Fruit fly (Drosophila melanogaster) whole organism, embryonic: ENCODE results near the gene fwe.

Source experiments
- Adf1 ChIP-seq: fragments of 200-800 bp; sonication (Bioruptor generic); IDR thresholded peaks from 2 replicates; pipeline ENCODE4 v1.3.6; 2022; ENCODE audit warnings: missing biosample characterization, missing genetic modification characterization
- CG10267 ChIP-seq: fragments of 200-800 bp; sonication (Bioruptor generic); optimal IDR thresholded peaks from 2 replicates; lab custom pipeline; 2018; ENCODE audit warnings: missing biosample characterization, mild to moderate bottlenecking, missing genetic modification characterization, moderate library complexity
- CG10959 ChIP-seq: fragments of 200-800 bp; sonication (Bioruptor generic); IDR thresholded peaks from 2 replicates; pipeline ENCODE4 v1.3.6; 2022; ENCODE audit warnings: missing biosample characterization, missing genetic modification characterization
- CG11695 ChIP-seq: fragments of 200-800 bp; sonication (Bioruptor generic); IDR thresholded peaks from 3 replicates; pipeline ENCODE4 v1.3.6; 2022; ENCODE audit warnings: missing biosample characterization, missing genetic modification characterization
- CG13775 ChIP-seq: fragments of 200-800 bp; sonication (Bioruptor generic); optimal IDR thresholded peaks from 3 replicates; lab custom pipeline; 2017; ENCODE audit warnings: missing biosample characterization, mild to moderate bottlenecking, missing genetic modification characterization
- CG14710 ChIP-seq: fragments of 200-800 bp; sonication (Bioruptor generic); optimal IDR thresholded peaks from 3 replicates; lab custom pipeline; 2019; ENCODE audit warnings: missing biosample characterization, mild to moderate bottlenecking, missing genetic modification characterization, moderate library complexity
- CG15601 ChIP-seq: fragments of 200-800 bp; sonication (Bioruptor generic); optimal IDR thresholded peaks from 3 replicates; lab custom pipeline; 2019; ENCODE audit warnings: missing biosample characterization, mild to moderate bottlenecking, missing genetic modification characterization, moderate library complexity
- CG15696 ChIP-seq: fragments of 200-800 bp; sonication (Bioruptor generic); optimal IDR thresholded peaks from 2 replicates; lab custom pipeline; 2019; ENCODE audit warnings: missing biosample characterization, mild to moderate bottlenecking, missing genetic modification characterization, moderate library complexity
- CG1647 ChIP-seq: fragments of 200-800 bp; sonication (Bioruptor generic); optimal IDR thresholded peaks from 3 replicates; lab custom pipeline; 2016; ENCODE audit warnings: missing biosample characterization, missing genetic modification characterization
- CG16779 ChIP-seq: fragments of 200-800 bp; sonication (Bioruptor generic); IDR thresholded peaks from 2 replicates; pipeline ENCODE4 v1.3.6; 2022; ENCODE audit warnings: missing biosample characterization, missing genetic modification characterization
- CG17328 ChIP-seq: fragments of 200-800 bp; sonication (Bioruptor generic); IDR thresholded peaks from 2 replicates; pipeline ENCODE4 v1.3.6; 2022; ENCODE audit warnings: missing biosample characterization, missing genetic modification characterization
- CG17568 ChIP-seq: fragments of 200-800 bp; sonication (Bioruptor generic); optimal IDR thresholded peaks from 2 replicates; lab custom pipeline; 2018; ENCODE audit warnings: missing biosample characterization, mild to moderate bottlenecking, missing genetic modification characterization, moderate library complexity
- CG18262 ChIP-seq: fragments of 200-800 bp; optimal IDR thresholded peaks from 3 replicates; lab custom pipeline; 2019; ENCODE audit warnings: missing biosample characterization, mild to moderate bottlenecking, missing genetic modification characterization, moderate library complexity
- CG2678 ChIP-seq: fragments of 200-800 bp; sonication (Bioruptor generic); optimal IDR thresholded peaks from 3 replicates; lab custom pipeline; 2019; ENCODE audit warnings: missing biosample characterization, mild to moderate bottlenecking, missing genetic modification characterization, moderate library complexity
- CG30403 ChIP-seq: fragments of 200-800 bp; sonication (Bioruptor generic); optimal IDR thresholded peaks from 3 replicates; lab custom pipeline; 2016; ENCODE audit warnings: missing biosample characterization, missing genetic modification characterization
- CG31441 ChIP-seq: fragments of 200-800 bp; sonication (Bioruptor generic); IDR thresholded peaks from 2 replicates; pipeline ENCODE4 v1.3.6; 2022; ENCODE audit warnings: missing biosample characterization, missing genetic modification characterization
- CG3995 ChIP-seq: fragments of 200-800 bp; sonication (Bioruptor generic); optimal IDR thresholded peaks from 3 replicates; lab custom pipeline; 2016; ENCODE audit warnings: missing biosample characterization, missing genetic modification characterization
- CG6683 ChIP-seq: fragments of 200-800 bp; sonication (Bioruptor generic); optimal IDR thresholded peaks from 2 replicates; lab custom pipeline; 2017; ENCODE audit warnings: missing biosample characterization, mild to moderate bottlenecking, missing genetic modification characterization, missing genetic modification reagents
- CG6813 ChIP-seq: fragments of 200-800 bp; sonication (Bioruptor generic); optimal IDR thresholded peaks from 2 replicates; lab custom pipeline; 2017; ENCODE audit warnings: missing biosample characterization, missing genetic modification characterization, mild to moderate bottlenecking, moderate library complexity, missing genetic modification reagents
- CG8089 ChIP-seq: fragments of 200-800 bp; sonication (Bioruptor generic); optimal IDR thresholded peaks from 3 replicates; lab custom pipeline; 2016; ENCODE audit warnings: missing biosample characterization, missing genetic modification characterization
- D ChIP-seq, 2 experiments: fragments of 200-800 bp in 1 of 2; fragments of >200 bp in 1 of 2; sonication (Bioruptor generic) in 1 of 2; optimal IDR thresholded peaks; 2 replicates in 1 of 2; 3 replicates in 1 of 2; lab custom pipeline; 2017; ENCODE audit warnings: mild to moderate bottlenecking in 1 of 2, missing biosample characterization in 1 of 2, missing genetic modification characterization in 1 of 2, missing genetic modification reagents in 1 of 2
- E2f1 ChIP-seq: fragments of 200-800 bp; sonication (Bioruptor generic); IDR thresholded peaks from 2 replicates; pipeline ENCODE4 v1.3.6; 2022; ENCODE audit warnings: missing biosample characterization, missing genetic modification characterization
- ERR ChIP-seq: fragments of 200-800 bp; sonication (Bioruptor generic); optimal IDR thresholded peaks from 2 replicates; lab custom pipeline; 2016; ENCODE audit warnings: missing biosample characterization, missing genetic modification characterization
- Gsc ChIP-seq: fragments of 200-800 bp; sonication (Bioruptor generic); IDR thresholded peaks from 2 replicates; pipeline ENCODE4 v1.3.6; 2022; ENCODE audit warnings: missing biosample characterization, missing genetic modification characterization
- HLHmδ ChIP-seq: fragments of 200-800 bp; sonication (Bioruptor generic); optimal IDR thresholded peaks from 2 replicates; lab custom pipeline; 2018; ENCODE audit warnings: missing biosample characterization, mild to moderate bottlenecking, missing genetic modification characterization, moderate library complexity
- Hmr ChIP-seq: fragments of 200-800 bp; sonication (Bioruptor generic); optimal IDR thresholded peaks from 3 replicates; lab custom pipeline; 2017; ENCODE audit warnings: mild to moderate bottlenecking, missing biosample characterization, missing genetic modification reagents, missing genetic modification characterization
- Hr3 ChIP-seq: fragments of 200-800 bp; sonication (Bioruptor generic); optimal IDR thresholded peaks from 3 replicates; lab custom pipeline; 2016; ENCODE audit warnings: missing biosample characterization, missing genetic modification characterization
- Hr51 ChIP-seq, 2 experiments: fragments of 200-800 bp; sonication (Bioruptor generic); optimal IDR thresholded peaks; 2 replicates in 1 of 2; 3 replicates in 1 of 2; lab custom pipeline; 2016 to 2018; ENCODE audit warnings: missing biosample characterization in 2 of 2, missing genetic modification characterization in 2 of 2, mild to moderate bottlenecking in 1 of 2, moderate library complexity in 1 of 2
- MESR4 ChIP-seq: fragments of 200-800 bp; sonication (Bioruptor generic); optimal IDR thresholded peaks from 2 replicates; lab custom pipeline; 2018; ENCODE audit warnings: missing biosample characterization, mild to moderate bottlenecking, missing genetic modification characterization, moderate library complexity
- Ssrp ChIP-seq: fragments of 200-800 bp; sonication (Bioruptor generic); optimal IDR thresholded peaks from 2 replicates; lab custom pipeline; 2018; ENCODE audit warnings: missing biosample characterization, mild to moderate bottlenecking, missing genetic modification characterization, moderate library complexity
- Usf ChIP-seq: fragments of 200-800 bp; sonication (Bioruptor generic); optimal IDR thresholded peaks from 2 replicates; lab custom pipeline; 2017; ENCODE audit warnings: missing genotype, missing biosample characterization, missing genetic modification characterization
- Xbp1 ChIP-seq: fragments of 200-800 bp; sonication (Bioruptor generic); optimal IDR thresholded peaks from 3 replicates; lab custom pipeline; 2016; ENCODE audit warnings: missing biosample characterization, mild to moderate bottlenecking, missing genetic modification characterization
- Xrp1 ChIP-seq: fragments of 200-800 bp; sonication (Bioruptor generic); IDR thresholded peaks from 2 replicates; pipeline ENCODE4 v1.3.6; 2022; ENCODE audit warnings: missing biosample characterization, missing genetic modification characterization
- ap ChIP-seq: fragments of 200-800 bp; sonication (Bioruptor generic); IDR thresholded peaks from 2 replicates; pipeline ENCODE4 v1.3.6; 2022; ENCODE audit warnings: missing biosample characterization, missing genetic modification characterization
- br ChIP-seq: fragments of >200 bp; optimal IDR thresholded peaks from 2 replicates; lab custom pipeline; 2017
- cato ChIP-seq: fragments of 200-800 bp; sonication (Bioruptor generic); optimal IDR thresholded peaks from 2 replicates; lab custom pipeline; 2016; ENCODE audit warnings: missing biosample characterization, missing genetic modification characterization, borderline replicate concordance
- corto ChIP-seq: fragments of 200-800 bp; sonication (Bioruptor generic); optimal IDR thresholded peaks from 2 replicates; lab custom pipeline; 2016; ENCODE audit warnings: missing biosample characterization, mild to moderate bottlenecking, missing genetic modification characterization, moderate library complexity
- dmrt99B ChIP-seq: fragments of 200-800 bp; sonication (Bioruptor generic); optimal IDR thresholded peaks from 2 replicates; lab custom pipeline; 2018; ENCODE audit warnings: missing biosample characterization, mild to moderate bottlenecking, missing genetic modification characterization, moderate library complexity
- esg ChIP-seq: fragments of 200-800 bp; sonication (Bioruptor generic); conservative IDR thresholded peaks from 2 replicates; pipeline ENCODE4 v1.3.6; 2022; ENCODE audit warnings: missing biosample characterization, missing genetic modification characterization
- eve ChIP-seq, 2 experiments: fragments of >200 bp; optimal IDR thresholded peaks; 2 replicates each; lab custom pipeline; 2017; ENCODE audit warnings: missing biosample characterization in 2 of 2, missing genetic modification characterization in 2 of 2
- fd96Cb ChIP-seq: fragments of 200-800 bp; sonication (Bioruptor generic); optimal IDR thresholded peaks from 2 replicates; lab custom pipeline; 2018; ENCODE audit warnings: missing biosample characterization, mild to moderate bottlenecking, missing genetic modification characterization, moderate library complexity
- jing ChIP-seq: fragments of 200-800 bp; sonication (Bioruptor generic); optimal IDR thresholded peaks from 2 replicates; lab custom pipeline; 2018; ENCODE audit warnings: missing biosample characterization, mild to moderate bottlenecking, missing genetic modification characterization
- lmd ChIP-seq: fragments of 200-800 bp; sonication (Bioruptor generic); IDR thresholded peaks from 2 replicates; pipeline ENCODE4 v1.3.6; 2022; ENCODE audit warnings: missing biosample characterization, missing genetic modification characterization
- mld ChIP-seq: fragments of 200-800 bp; sonication (Bioruptor generic); IDR thresholded peaks from 3 replicates; pipeline ENCODE4 v1.3.6; 2022; ENCODE audit warnings: missing biosample characterization, missing genetic modification characterization; ENCODE audit not compliant: partially characterized antibody
- ranshi ChIP-seq: fragments of 200-800 bp; sonication (Bioruptor generic); IDR thresholded peaks from 2 replicates; pipeline ENCODE4 v1.3.6; 2022; ENCODE audit warnings: missing biosample characterization, missing genetic modification characterization
- sens ChIP-seq: fragments of 200-800 bp; sonication (Bioruptor generic); peaks from one replicate; lab custom pipeline; 2016; ENCODE audit warnings: missing biosample characterization, missing genetic modification characterization
- slbo ChIP-seq: fragments of 200-800 bp; sonication (Bioruptor generic); IDR thresholded peaks from 2 replicates; pipeline ENCODE4 v1.3.6; 2022; ENCODE audit warnings: missing biosample characterization, missing genetic modification characterization
- so ChIP-seq: fragments of 200-800 bp; sonication (Bioruptor generic); IDR thresholded peaks from 3 replicates; pipeline ENCODE4 v1.3.6; 2022; ENCODE audit warnings: missing biosample characterization, missing genetic modification characterization
- tio ChIP-seq: fragments of 200-800 bp; sonication (Bioruptor generic); optimal IDR thresholded peaks from 2 replicates; lab custom pipeline; 2017; ENCODE audit warnings: missing biosample characterization, missing genetic modification characterization, inconsistent platforms
- zen ChIP-seq: fragments of 200-800 bp; sonication (Bioruptor generic); optimal IDR thresholded peaks from 3 replicates; lab custom pipeline; 2018; ENCODE audit warnings: missing biosample characterization, mild to moderate bottlenecking, missing genetic modification characterization, moderate library complexity

fwe gene

DNA sequence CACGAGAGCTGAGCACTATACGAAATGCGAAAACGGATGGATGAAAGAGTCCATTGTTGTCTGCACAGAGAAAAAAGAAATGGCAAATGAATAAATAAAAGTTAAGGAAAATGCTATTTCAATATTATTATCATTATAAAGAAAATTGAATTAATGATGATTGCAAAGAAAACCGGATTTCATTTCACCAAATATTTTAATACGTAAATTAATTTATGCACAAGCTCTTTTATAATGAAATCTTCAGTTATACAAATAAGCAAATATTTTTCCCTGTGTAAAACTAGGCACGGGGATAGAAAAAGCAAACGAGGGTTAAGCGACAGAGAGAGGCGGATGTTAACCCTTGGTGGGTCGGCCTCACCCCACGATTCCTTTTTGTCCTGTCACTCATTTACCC lies 28.8 kb downstream of the fwe start (continued):
- 0 out of 2 replicates have a peak, but pooled peaks have one; percentile 16 for TF ChIP-seq ranshi
- TF ChIP-seq CG17568 (GFP tag; lab: Kevin White, UChicago) = no peak
- TF ChIP-seq CG6813 (GFP tag; lab: Kevin White, UChicago) = peak; percentile 33
- peak; percentile 56; the same call in 2 of the 3 replicates for TF ChIP-seq so (GFP tag; lab: Robert Waterston, UW)
- no peak for TF ChIP-seq CG6683
- TF ChIP-seq Hr3 (GFP tag; lab: Kevin White, UChicago) = peak; percentile 46
- TF ChIP-seq CG13775 (GFP tag; lab: Kevin White, UChicago) = peak; percentile 68
- TF ChIP-seq CG18262 (tag; lab: Kevin White, UChicago) = peak; percentile 86
- TF ChIP-seq Xbp1 (GFP tag; lab: Kevin White, UChicago) = peak; percentile 41
- TF ChIP-seq CG14710 (tag; lab: Kevin White, UChicago) = peak; percentile 79
- no peak for TF ChIP-seq CG1647 (GFP tag; lab: Kevin White, UChicago)
- no peak for TF ChIP-seq br (lab: Kevin White, UChicago)
- no peak for TF ChIP-seq jing (GFP tag; lab: Kevin White, UChicago)
- TF ChIP-seq CG3995 (GFP tag; lab: Kevin White, UChicago) = no peak
- TF ChIP-seq slbo (GFP tag; lab: Robert Waterston, UW) = no peak
- TF ChIP-seq CG15601 (tag; lab: Kevin White, UChicago) = peak; percentile 59
- TF ChIP-seq CG17328 (GFP tag; lab: Robert Waterston, UW) = peak; percentile 51; the same call in 1 of the 2 replicates
- no peak for TF ChIP-seq Gsc
- TF ChIP-seq cato (GFP tag; lab: Kevin White, UChicago) = peak; percentile 5
- TF ChIP-seq CG15696 (tag; lab: Kevin White, UChicago) = peak; percentile 77
- TF ChIP-seq ap (GFP tag; lab: Robert Waterston, UW) = no peak
- TF ChIP-seq Ssrp (tag; lab: Kevin White, UChicago) = peak; percentile 52
- TF ChIP-seq D (optimal IDR thresholded peaks at IDR 0.05; lab: Kevin White, UChicago) = no peak
- peak; percentile 70 for TF ChIP-seq D (GFP tag; optimal IDR thresholded peaks at IDR 0.05; lab: Kevin White, UChicago)
- peak; percentile 87 for TF ChIP-seq Xrp1 (GFP tag; lab: Robert Waterston, UW)
- peak; percentile 69 for TF ChIP-seq dmrt99B (tag; lab: Kevin White, UChicago)
- TF ChIP-seq sens (GFP tag; lab: Kevin White, UChicago) = peak; percentile 67
- 0 out of 2 replicates have a peak, but pooled peaks have one; percentile 14 for TF ChIP-seq esg (GFP tag; lab: Robert Waterston, UW)
- TF ChIP-seq CG10267 (tag; lab: Kevin White, UChicago) = peak; percentile 79
- 0 out of 2 replicates have a peak, but pooled peaks have one; percentile 52 for TF ChIP-seq CG10959 (GFP tag; lab: Robert Waterston, UW)
- TF ChIP-seq tio (GFP tag; lab: Kevin White, UChicago) = peak; percentile 25
- no peak for TF ChIP-seq Usf (GFP tag; lab: Kevin White, UChicago)
- peak; percentile 53 for TF ChIP-seq fd96Cb (tag; lab: Kevin White, UChicago)
- 0 out of 2 replicates have a peak, but pooled peaks have one; percentile 23 for TF ChIP-seq E2f1 (GFP tag; lab: Robert Waterston, UW)
- peak in 1 of 2 experiments; percentile 73 for TF ChIP-seq eve (GFP tag; optimal IDR thresholded peaks at IDR 0.05; lab: Kevin White, UChicago)
- peak; percentile 33; the same call in 1 of the 2 replicates for TF ChIP-seq lmd (GFP tag; lab: Robert Waterston, UW)
- no peak for TF ChIP-seq ERR (GFP tag; lab: Kevin White, UChicago)
- TF ChIP-seq Adf1 (GFP tag; lab: Robert Waterston, UW) = no peak
- no peak for TF ChIP-seq HLHmδ
- 0 out of 3 replicates have a peak, but pooled peaks have one; percentile 46 for TF ChIP-seq CG11695 (GFP tag; lab: Robert Waterston, UW)
- no peak for TF ChIP-seq mld
- TF ChIP-seq zen (tag; lab: Kevin White, UChicago) = peak; percentile 90
- TF ChIP-seq CG31441 = peak; percentile 81
- TF ChIP-seq CG30403 (GFP tag; lab: Kevin White, UChicago) = peak; percentile 52
- peak; percentile 53 for TF ChIP-seq Hmr
- TF ChIP-seq corto = no peak
- TF ChIP-seq Hr51 (GFP tag; optimal IDR thresholded peaks at IDR 0.05; lab: Kevin White, UChicago) = peak in 1 of 2 experiments; percentile 72
- peak; percentile 74 for TF ChIP-seq CG2678 (tag; lab: Kevin White, UChicago)
- TF ChIP-seq CG8089 (GFP tag; lab: Kevin White, UChicago) = no peak
- TF ChIP-seq MESR4 (GFP tag; lab: Kevin White, UChicago) = no peak
- no peak for TF ChIP-seq CG16779
